Worm (Caenorhabditis elegans) whole organism, young adult: ENCODE data around the gene sdc-2.

Experiments
- B0019.2 ChIP-seq: fragments of 200-800 bp; sonication (Bioruptor generic); conservative IDR thresholded peaks from 2 replicates; pipeline ENCODE4 v1.3.6; 2022; ENCODE audit warnings: missing genetic modification reagents, missing genetic modification characterization, missing compliant biosample characterization
- B0336.3 ChIP-seq: fragments of 200-800 bp; sonication (Bioruptor generic); IDR thresholded peaks from 2 replicates; pipeline ENCODE4 v1.3.6; 2022; ENCODE audit warnings: missing genetic modification characterization, missing compliant biosample characterization
- D2030.7 ChIP-seq: fragments of 200-800 bp; sonication (Bioruptor generic); IDR thresholded peaks from 2 replicates; pipeline ENCODE4 v1.3.6; 2022; ENCODE audit warnings: missing genetic modification reagents, missing genetic modification characterization, missing compliant biosample characterization
- F22D6.2 ChIP-seq: sonication (generic microtip); optimal IDR thresholded peaks from 2 replicates; lab custom pipeline; 2016; ENCODE audit warnings: mild to moderate bottlenecking, missing genetic modification characterization, missing compliant biosample characterization
- F33H1.4 ChIP-seq: fragments of 200-800 bp; sonication (Bioruptor generic); IDR thresholded peaks from 2 replicates; pipeline ENCODE4 v1.3.6; 2022; ENCODE audit warnings: missing genetic modification reagents, missing genetic modification characterization, missing compliant biosample characterization
- F39B2.1 ChIP-seq: fragments of 200-800 bp; sonication (Bioruptor generic); IDR thresholded peaks from 2 replicates; pipeline ENCODE4 v1.3.6; 2022; ENCODE audit warnings: missing genetic modification reagents, missing genetic modification characterization, missing compliant biosample characterization
- K12H6.12 ChIP-seq: fragments of 200-800 bp; sonication (Bioruptor generic); optimal IDR thresholded peaks from 2 replicates; lab custom pipeline; 2018; ENCODE audit warnings: mild to moderate bottlenecking, missing genetic modification characterization, missing compliant biosample characterization
- T26A5.8 ChIP-seq: sonication (generic microtip); optimal IDR thresholded peaks from 2 replicates; lab custom pipeline; 2016; ENCODE audit warnings: missing genetic modification characterization, missing compliant biosample characterization
- Y53G8AR.9 ChIP-seq: fragments of 200-800 bp; sonication (Bioruptor generic); conservative IDR thresholded peaks from 2 replicates; pipeline ENCODE4 v1.3.6; 2022; ENCODE audit warnings: missing genetic modification reagents, missing genetic modification characterization, missing compliant biosample characterization
- Y56A3A.18 ChIP-seq: fragments of 200-800 bp; sonication (Bioruptor generic); IDR thresholded peaks from 2 replicates; pipeline ENCODE4 v1.3.6; 2022; ENCODE audit warnings: missing genetic modification reagents, missing genetic modification characterization, missing compliant biosample characterization
- akir-1 ChIP-seq: fragments of 200-800 bp; sonication (Bioruptor generic); optimal IDR thresholded peaks from 2 replicates; lab custom pipeline; 2018; ENCODE audit warnings: mild to moderate bottlenecking, missing genetic modification characterization, moderate library complexity, missing compliant biosample characterization
- attf-6 ChIP-seq: fragments of 200-800 bp; sonication (Bioruptor generic); IDR thresholded peaks from 2 replicates; pipeline ENCODE4 v1.3.6; 2022; ENCODE audit warnings: missing genetic modification reagents, missing genetic modification characterization, missing compliant biosample characterization
- cebp-2 ChIP-seq: fragments of 200-800 bp; sonication (Bioruptor generic); IDR thresholded peaks from 2 replicates; pipeline ENCODE4 v1.3.6; 2022; ENCODE audit warnings: missing genetic modification characterization, missing compliant biosample characterization
- ceh-40 ChIP-seq: fragments of 200-800 bp; sonication (Bioruptor generic); IDR thresholded peaks from 2 replicates; pipeline ENCODE4 v1.3.6; 2022; ENCODE audit warnings: missing genetic modification characterization, missing compliant biosample characterization
- ceh-91 ChIP-seq: fragments of 200-800 bp; sonication (Bioruptor generic); IDR thresholded peaks from 2 replicates; pipeline ENCODE4 v1.3.6; 2022; ENCODE audit warnings: missing genetic modification reagents, missing genetic modification characterization, missing compliant biosample characterization
- die-1 ChIP-seq: sonication (generic microtip); optimal IDR thresholded peaks from 2 replicates; lab custom pipeline; 2016; ENCODE audit warnings: missing genotype, mild to moderate bottlenecking, missing genetic modification characterization, missing compliant biosample characterization
- dox-1 ChIP-seq: fragments of 200-800 bp; sonication (Bioruptor generic); IDR thresholded peaks from 2 replicates; pipeline ENCODE4 v1.3.6; 2022; ENCODE audit warnings: missing genetic modification reagents, missing genetic modification characterization, missing compliant biosample characterization
- egl-18 ChIP-seq: fragments of 200-800 bp; sonication (Bioruptor generic); IDR thresholded peaks from 2 replicates; pipeline ENCODE4 v1.3.6; 2022; ENCODE audit warnings: missing genetic modification reagents, missing genetic modification characterization, missing compliant biosample characterization
- egrh-3 ChIP-seq: fragments of 200-800 bp; sonication (Bioruptor generic); IDR thresholded peaks from 2 replicates; pipeline ENCODE4 v1.3.6; 2022; ENCODE audit warnings: missing genetic modification reagents, missing genetic modification characterization, missing compliant biosample characterization
- ets-4 ChIP-seq: fragments of 200-800 bp; sonication (Bioruptor generic); optimal IDR thresholded peaks from 2 replicates; lab custom pipeline; 2018; ENCODE audit warnings: mild to moderate bottlenecking, missing genetic modification characterization, missing compliant biosample characterization
- hlh-12 ChIP-seq: sonication (generic microtip); optimal IDR thresholded peaks from 2 replicates; lab custom pipeline; 2016; ENCODE audit warnings: missing genetic modification characterization, missing compliant biosample characterization
- hsf-1 ChIP-seq: fragments of 200-800 bp; sonication (Bioruptor generic); IDR thresholded peaks from 2 replicates; pipeline ENCODE4 v1.3.6; 2022; ENCODE audit warnings: missing genetic modification reagents, missing genetic modification characterization, missing compliant biosample characterization
- let-526 ChIP-seq: fragments of 200-800 bp; sonication (Bioruptor generic); IDR thresholded peaks from 2 replicates; pipeline ENCODE4 v1.3.6; 2022; ENCODE audit warnings: missing genetic modification reagents, missing genetic modification characterization, missing compliant biosample characterization
- let-607 ChIP-seq, 2 experiments: fragments of 200-800 bp in 1 of 2; sonication (Bioruptor generic) in 1 of 2; sonication (generic microtip) in 1 of 2; optimal IDR thresholded peaks; 2 replicates each; lab custom pipeline; 2016 to 2018; ENCODE audit warnings: mild to moderate bottlenecking in 2 of 2, missing compliant biosample characterization in 2 of 2, missing genetic modification characterization in 2 of 2, moderate library complexity in 2 of 2, missing genotype in 1 of 2
- lin-26 ChIP-seq: fragments of 200-800 bp; sonication (Bioruptor generic); IDR thresholded peaks from 2 replicates; pipeline ENCODE4 v1.3.6; 2022; ENCODE audit warnings: missing genetic modification reagents, missing genetic modification characterization, missing compliant biosample characterization
- lin-54 ChIP-seq: fragments of 200-800 bp; sonication (Bioruptor generic); optimal IDR thresholded peaks from 2 replicates; lab custom pipeline; 2018; ENCODE audit warnings: mild to moderate bottlenecking, missing genetic modification characterization, missing compliant biosample characterization
- mel-28 ChIP-seq: sonication (generic microtip); optimal IDR thresholded peaks from 2 replicates; lab custom pipeline; 2016; ENCODE audit warnings: borderline replicate concordance, mild to moderate bottlenecking, missing genetic modification characterization, missing compliant biosample characterization
- mxl-1 ChIP-seq: sonication (generic microtip); optimal IDR thresholded peaks from 2 replicates; lab custom pipeline; 2016; ENCODE audit warnings: missing genetic modification characterization, missing compliant biosample characterization
- nfya-1 ChIP-seq: sonication (generic microtip); optimal IDR thresholded peaks from 2 replicates; lab custom pipeline; 2017; ENCODE audit warnings: antibody characterized with exemption, missing compliant biosample characterization, missing genetic modification characterization, borderline replicate concordance; ENCODE audit not compliant: insufficient read depth
- nfyb-1 ChIP-seq: fragments of 200-800 bp; sonication (Bioruptor generic); IDR thresholded peaks from 2 replicates; pipeline ENCODE4 v1.3.6; 2022; ENCODE audit warnings: missing genetic modification reagents, missing genetic modification characterization, missing compliant biosample characterization
- nhr-179 ChIP-seq: sonication (generic microtip); optimal IDR thresholded peaks from 2 replicates; lab custom pipeline; 2016; ENCODE audit warnings: mild to moderate bottlenecking, missing genetic modification characterization, missing compliant biosample characterization
- nhr-27 ChIP-seq: fragments of 200-800 bp; sonication (Bioruptor generic); optimal IDR thresholded peaks from 2 replicates; lab custom pipeline; 2018; ENCODE audit warnings: mild to moderate bottlenecking, missing genetic modification characterization, moderate library complexity, missing compliant biosample characterization
- nhr-80 ChIP-seq: sonication (generic microtip); optimal IDR thresholded peaks from 2 replicates; lab custom pipeline; 2016; ENCODE audit warnings: missing genetic modification characterization, missing compliant biosample characterization
- nhr-90 ChIP-seq: sonication (generic microtip); optimal IDR thresholded peaks from 2 replicates; lab custom pipeline; 2016; ENCODE audit warnings: missing genotype, mild to moderate bottlenecking, missing genetic modification characterization, missing compliant biosample characterization
- pbrm-1 ChIP-seq: fragments of 200-800 bp; sonication (Bioruptor generic); IDR thresholded peaks from 2 replicates; pipeline ENCODE4 v1.3.6; 2022; ENCODE audit warnings: missing genetic modification reagents, missing genetic modification characterization, missing compliant biosample characterization
- rec-8 ChIP-seq, 2 experiments: sonication (generic microtip); optimal IDR thresholded peaks; 2 replicates each; lab custom pipeline; 2016; ENCODE audit warnings: mild to moderate bottlenecking in 2 of 2, missing genetic modification characterization in 2 of 2, missing genetic modification reagents in 2 of 2, missing genotype in 2 of 2, missing biosample characterization in 1 of 2, missing compliant biosample characterization in 1 of 2, moderate library complexity in 1 of 2
- repo-1 ChIP-seq: sonication (generic microtip); optimal IDR thresholded peaks from 2 replicates; lab custom pipeline; 2017; ENCODE audit warnings: mild to moderate bottlenecking, missing genetic modification characterization, missing compliant biosample characterization
- rpc-1 ChIP-seq, 2 experiments: fragments of 150-350 bp in 1 of 2; sonication (generic microtip) in 1 of 2; optimal IDR thresholded peaks; 2 replicates each; lab custom pipeline; 2014 to 2018; ENCODE audit warnings: missing biosample characterization in 1 of 2, missing genetic modification characterization in 1 of 2, missing genetic modification reagents in 1 of 2, missing genotype in 1 of 2
- snpc-4 ChIP-seq, 5 experiments: fragments of 150-350 bp in 1 of 5; sonication (generic microtip) in 4 of 5; optimal IDR thresholded peaks; 2 replicates each; lab custom pipeline; 2014 to 2018; ENCODE audit warnings: missing genetic modification characterization in 5 of 5, missing biosample characterization in 3 of 5, antibody characterized with exemption in 2 of 5, mild to moderate bottlenecking in 2 of 5, missing compliant biosample characterization in 2 of 5, missing genotype in 2 of 5, moderate library complexity in 2 of 5, missing genetic modification reagents in 1 of 5
- somi-1 ChIP-seq: fragments of 200-800 bp; sonication (Bioruptor generic); optimal IDR thresholded peaks from 2 replicates; lab custom pipeline; 2018; ENCODE audit warnings: mild to moderate bottlenecking, missing genetic modification characterization, missing compliant biosample characterization
- unc-62 ChIP-seq: fragments of 150-350 bp; optimal IDR thresholded peaks from 2 replicates; lab custom pipeline; 2014; ENCODE audit warnings: missing biosample characterization, missing genetic modification reagents, missing genetic modification characterization

sdc-2 gene

ce11 chrX:11507836-11508235, 14.7 kb upstream of the sdc-2 start:
- TF ChIP-seq akir-1 (GFP tag; lab: Kevin White, UChicago) (no peak), cebp-2 (GFP tag; lab: Robert Waterston, UW) (no peak), F33H1.4 (GFP tag; lab: Robert Waterston, UW) (no peak), egrh-3 (GFP tag; lab: Robert Waterston, UW) (no peak), B0019.2 (GFP tag; lab: Robert Waterston, UW) (no peak), Y56A3A.18 (no peak), T26A5.8 (tag; lab: Kevin White, UChicago) (no peak), nfya-1 (tag; lab: Kevin White, UChicago) (no peak), D2030.7 (GFP tag; lab: Robert Waterston, UW) (no peak)

- no peak for TF ChIP-seq F39B2.1 (GFP tag; lab: Robert Waterston, UW)
- TF ChIP-seq lin-54 (GFP tag; lab: Kevin White, UChicago) = no peak
- no peak for TF ChIP-seq die-1 (tag; lab: Kevin White, UChicago)
- no peak for TF ChIP-seq hlh-12 (tag; lab: Kevin White, UChicago)
- no peak for TF ChIP-seq unc-62 (GFP tag; lab: Kevin White, UChicago)
- TF ChIP-seq ets-4 (GFP tag; lab: Kevin White, UChicago) = peak; percentile 94
- no peak for TF ChIP-seq nhr-90 (tag; lab: Kevin White, UChicago)
- no peak for TF ChIP-seq hsf-1 (GFP tag; lab: Robert Waterston, UW)
- no peak for TF ChIP-seq let-526 (GFP tag; lab: Robert Waterston, UW)
- TF ChIP-seq attf-6 (GFP tag; lab: Robert Waterston, UW) = no peak
- TF ChIP-seq nhr-80 (tag; lab: Kevin White, UChicago) = peak; percentile 96
- no peak for TF ChIP-seq ceh-91
- TF ChIP-seq snpc-4 (GFP tag; optimal IDR thresholded peaks at IDR 0.05; lab: Kevin White, UChicago) = no peak
- TF ChIP-seq snpc-4 (tag; optimal IDR thresholded peaks at IDR 0.05; lab: Kevin White, UChicago) = no peak
- peak in 1 of 2 experiments; percentile 4 for TF ChIP-seq let-607 (tag; optimal IDR thresholded peaks at IDR 0.05; lab: Kevin White, UChicago)
- TF ChIP-seq rpc-1 (optimal IDR thresholded peaks at IDR 0.05; lab: Kevin White, UChicago) = no peak
- TF ChIP-seq rpc-1 (tag; optimal IDR thresholded peaks at IDR 0.05; lab: Kevin White, UChicago) = no peak
- no peak for TF ChIP-seq nhr-179 (tag; lab: Kevin White, UChicago)
- TF ChIP-seq ceh-40 (GFP tag; lab: Robert Waterston, UW) = no peak
- peak; percentile 59 for TF ChIP-seq dox-1 (GFP tag; lab: Robert Waterston, UW)
- no peak for TF ChIP-seq rec-8 (tag; optimal IDR thresholded peaks at IDR 0.05; lab: Kevin White, UChicago)
- TF ChIP-seq somi-1 (GFP tag; lab: Kevin White, UChicago) = no peak
- no peak for TF ChIP-seq mel-28 (tag; lab: Kevin White, UChicago)
- no peak for TF ChIP-seq lin-26 (GFP tag; lab: Robert Waterston, UW)
- TF ChIP-seq nhr-27 (tag; lab: Kevin White, UChicago) = no peak
- no peak for TF ChIP-seq mxl-1 (tag; lab: Kevin White, UChicago)
Measured at ce11 chrX:11509547-11509946, 13.0 kb upstream of the sdc-2 start.

- TF ChIP-seq F22D6.2 (tag; lab: Kevin White, UChicago) (no peak), B0336.3 (GFP tag; lab: Robert Waterston, UW) (0 out of 2 replicates have a peak, but pooled peaks have one; percentile 25), let-607 (tag; optimal IDR thresholded peaks at IDR 0.05; lab: Kevin White, UChicago) (peak in 1 of 2 experiments; percentile 16), pbrm-1 (GFP tag; lab: Robert Waterston, UW) (peak; percentile 50; the same call in 1 of the 2 replicates), Y53G8AR.9 (GFP tag; lab: Robert Waterston, UW) (peak; percentile 62; the same call in 1 of the 2 replicates), nfyb-1 (GFP tag; lab: Robert Waterston, UW) (0 out of 2 replicates have a peak, but pooled peaks have one; percentile 26), repo-1 (peak; percentile 49), egl-18 (GFP tag; lab: Robert Waterston, UW) (no peak), K12H6.12 (tag; lab: Kevin White, UChicago) (no peak)
Measured at ce11 chrX:11511231-11511630, 11.3 kb upstream of the sdc-2 start, which contains the start of gene ccdc-149. Gene ccdc-149 (minus strand): TSS chrX:11511451.
